Worm (Caenorhabditis elegans): ENCODE data around the gene Y75B12B.11.

DNA sequence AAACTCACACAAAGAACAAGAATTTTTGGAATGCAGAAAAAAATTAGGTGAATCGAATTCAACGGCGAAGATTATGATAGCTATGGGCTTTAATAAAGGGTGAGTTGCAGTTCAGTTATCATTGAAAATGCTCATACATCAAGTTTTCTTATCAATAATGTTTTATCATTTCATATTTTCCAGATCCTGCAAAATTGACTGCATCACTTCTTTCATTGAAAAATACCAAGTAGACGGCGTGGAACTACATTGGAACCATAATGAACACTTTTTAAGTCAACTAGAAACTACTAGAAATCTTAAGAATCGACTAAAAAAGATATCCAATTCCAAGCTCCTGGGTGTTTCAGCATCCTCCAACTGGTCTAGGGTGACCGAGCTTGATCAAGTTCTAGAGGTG is 47.8 kb upstream of the Y75B12B.11 start, which contains the start of gene K08F9.1:
- no peak for TF ChIP-seq snpc-4 (tag; optimal IDR thresholded peaks at IDR 0.05)
- TF ChIP-seq unc-120 (tag; optimal IDR thresholded peaks at IDR 0.05; ENCODE audit: poor library complexity, severe bottlenecking): no peak
- TF ChIP-seq unc-39 (tag; optimal IDR thresholded peaks at IDR 0.05): no peak
- no peak for TF ChIP-seq M03D4.4 (tag; optimal IDR thresholded peaks at IDR 0.05)
- no peak for TF ChIP-seq nhr-76 (tag; optimal IDR thresholded peaks at IDR 0.05)
- TF ChIP-seq ces-1 (GFP tag; optimal IDR thresholded peaks at IDR 0.05): no peak
- TF ChIP-seq unc-62 (GFP tag; optimal IDR thresholded peaks at IDR 0.05): no peak
- no peak for TF ChIP-seq nhr-28 (tag; optimal IDR thresholded peaks at IDR 0.05)
- no peak for TF ChIP-seq lsy-2 (tag; optimal IDR thresholded peaks at IDR 0.05)
- TF ChIP-seq elt-3 (tag; optimal IDR thresholded peaks at IDR 0.05): no peak
